Fruit fly (Drosophila melanogaster): ENCODE results near the gene CAH5.

CAH5 gene

DNA sequence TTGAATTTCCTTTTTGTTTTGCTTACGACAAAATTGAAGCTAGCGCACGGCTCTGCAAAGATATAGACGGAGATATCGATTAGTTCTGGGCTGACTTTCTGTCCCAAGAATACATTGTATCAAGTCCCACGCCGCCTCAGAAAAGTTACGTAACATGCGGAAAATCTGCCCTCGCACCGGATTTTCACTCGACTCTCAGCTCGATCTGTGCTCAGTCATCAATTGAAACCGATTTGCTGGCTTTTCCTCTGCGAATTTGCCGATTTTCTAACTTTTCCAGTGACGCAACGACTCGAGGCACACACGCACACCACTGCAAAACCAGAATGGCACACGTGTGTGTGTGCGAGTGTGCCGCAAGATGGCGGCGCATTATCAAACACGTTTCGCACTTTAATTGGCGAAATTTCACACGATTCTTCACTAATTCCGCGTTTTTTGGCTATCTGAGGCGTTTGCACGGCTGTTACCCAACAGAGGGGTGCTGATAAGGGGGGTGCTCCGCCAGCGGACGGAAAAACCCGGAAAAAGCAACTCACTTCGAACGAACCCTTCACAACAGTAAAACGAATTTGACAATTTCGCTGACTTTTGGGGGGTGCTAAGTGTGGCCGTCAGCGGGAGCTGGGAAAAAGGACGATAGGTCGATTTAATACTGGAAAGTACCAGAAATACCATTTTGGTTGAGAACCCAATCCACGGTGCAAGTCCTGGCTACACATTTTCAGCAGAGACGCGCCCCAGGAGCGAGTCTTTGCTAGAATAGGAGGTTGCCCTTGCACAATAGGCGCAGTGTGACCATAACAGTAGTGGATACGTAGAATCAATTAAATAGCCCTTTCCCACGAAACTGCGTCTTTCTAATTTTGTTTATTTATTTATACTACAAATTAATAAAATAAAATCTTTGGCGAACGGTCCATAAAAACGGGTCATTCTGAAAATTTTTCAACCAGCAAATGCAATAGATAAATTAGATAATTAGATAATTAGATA is 43.1 kb upstream of the CAH5 start, which contains the start of gene ATPsynC (continued):
- TF ChIP-seq mam (GFP tag; optimal IDR thresholded peaks at IDR 0.05) (no peak), CG31441 (GFP tag; IDR thresholded peaks at IDR 0.05) (no peak), vnd (GFP tag; IDR thresholded peaks at IDR 0.05; ENCODE audit: partially characterized antibody) (no peak), Deaf1 (tag; optimal IDR thresholded peaks at IDR 0.05) (peak; percentile 38), odd (GFP tag; optimal IDR thresholded peaks at IDR 0.05) (peak; percentile 59), CG5953 (GFP tag; IDR thresholded peaks at IDR 0.05) (no peak), HmgZ (tag; optimal IDR thresholded peaks at IDR 0.05) (peak; percentile 91), CG8944 (GFP tag; optimal IDR thresholded peaks at IDR 0.05) (peak; percentile 10), sisA (GFP tag; IDR thresholded peaks at IDR 0.05) (no peak), CG10431 (GFP tag; optimal IDR thresholded peaks at IDR 0.05) (peak; percentile 54), klu (GFP tag; IDR thresholded peaks at IDR 0.05) (no peak), CG34224 (GFP tag; IDR thresholded peaks at IDR 0.05; ENCODE audit: partially characterized antibody) (no peak), Rx (GFP tag; IDR thresholded peaks at IDR 0.05) (no peak), sna (GFP tag; IDR thresholded peaks at IDR 0.05; ENCODE audit: partially characterized antibody) (no peak), ac (GFP tag; optimal IDR thresholded peaks at IDR 0.05) (no peak), bab2 (GFP tag; optimal IDR thresholded peaks at IDR 0.05) (no peak), Antp (GFP tag; optimal IDR thresholded peaks at IDR 0.05) (peak; percentile 58), Lhr (GFP tag; optimal IDR thresholded peaks at IDR 0.05) (peak; percentile 99), row (GFP tag; IDR thresholded peaks at IDR 0.05) (no peak), Vsx1 (GFP tag; optimal IDR thresholded peaks at IDR 0.05) (no peak), ro (GFP tag; IDR thresholded peaks at IDR 0.05) (no peak), CG32767 (GFP tag; IDR thresholded peaks at IDR 0.05) (no peak), CG14965 (GFP tag; optimal IDR thresholded peaks at IDR 0.05; ENCODE audit: borderline replicate concordance) (no peak), Atf-2 (GFP tag; optimal IDR thresholded peaks at IDR 0.05) (no peak), CG11398 (GFP tag; optimal IDR thresholded peaks at IDR 0.05) (peak; percentile 61), CG17359 (tag; optimal IDR thresholded peaks at IDR 0.05) (peak; percentile 14), CG11085 (GFP tag; IDR thresholded peaks at IDR 0.05) (no peak), jumu (GFP tag; optimal IDR thresholded peaks at IDR 0.05) (peak; percentile 36), CG9817 (tag; optimal IDR thresholded peaks at IDR 0.05) (peak; percentile 38), slbo (GFP tag; IDR thresholded peaks at IDR 0.05) (no peak), CG14710 (tag; optimal IDR thresholded peaks at IDR 0.05) (peak; percentile 79), CG6254 (GFP tag; optimal IDR thresholded peaks at IDR 0.05) (peak; percentile 49), CG7271 (tag; optimal IDR thresholded peaks at IDR 0.05) (no peak), CG11247 (GFP tag; IDR thresholded peaks at IDR 0.05) (no peak), CG9437 (GFP tag; optimal IDR thresholded peaks at IDR 0.05) (peak; percentile 5), pita (GFP tag; optimal IDR thresholded peaks at IDR 0.05) (peak; percentile 100), Ptx1 (GFP tag; IDR thresholded peaks at IDR 0.05) (no peak), CHES-1-like (GFP tag; optimal IDR thresholded peaks at IDR 0.05) (no peak), btn (GFP tag; optimal IDR thresholded peaks at IDR 0.05) (no peak), CG18262 (tag; optimal IDR thresholded peaks at IDR 0.05) (no peak), disco-r (GFP tag; optimal IDR thresholded peaks at IDR 0.05) (peak; percentile 31), Asciz (GFP tag; optimal IDR thresholded peaks at IDR 0.05) (no peak), Jarid2 (GFP tag; optimal IDR thresholded peaks at IDR 0.05) (peak; percentile 78), GATAe (GFP tag; conservative IDR thresholded peaks at IDR 0.05) (no peak), Stat92E (GFP tag; optimal IDR thresholded peaks at IDR 0.05) (peak in 2 of 3 experiments; percentile 75 to 81), seq (GFP tag; IDR thresholded peaks at IDR 0.05) (no peak), CG13296 (GFP tag; optimal IDR thresholded peaks at IDR 0.05) (peak; percentile 61), ttk (GFP tag; IDR thresholded peaks at IDR 0.05) (no peak), CG4282 (GFP tag; optimal IDR thresholded peaks at IDR 0.05) (no peak)
